Worm (Caenorhabditis elegans) whole organism, early embryonic: ENCODE measurements around the gene byn-1.

Source experiments
- ama-1 ChIP-seq: fragments of 150-350 bp; optimal IDR thresholded peaks from 2 replicates; lab custom pipeline; 2014
- ceh-36 ChIP-seq: sonication (generic microtip); optimal IDR thresholded peaks from 2 replicates; lab custom pipeline; 2016; ENCODE audit warnings: missing genetic modification characterization, inconsistent platforms, missing compliant biosample characterization
- ets-7 ChIP-seq: sonication (generic microtip); optimal IDR thresholded peaks from 2 replicates; lab custom pipeline; 2016; ENCODE audit warnings: missing genotype, missing genetic modification characterization, missing compliant biosample characterization
- sea-1 ChIP-seq: fragments of 200-800 bp; sonication (Bioruptor generic); conservative IDR thresholded peaks from 2 replicates; pipeline ENCODE4 v1.3.6; 2022; ENCODE audit warnings: missing genetic modification characterization, missing compliant biosample characterization
- tbx-11 ChIP-seq: fragments of 200-800 bp; sonication (Bioruptor generic); IDR thresholded peaks from 2 replicates; pipeline ENCODE4 v1.3.6; 2022; ENCODE audit warnings: missing genetic modification characterization, missing compliant biosample characterization
- tbx-37 ChIP-seq: fragments of 200-800 bp; sonication (Bioruptor generic); conservative IDR thresholded peaks from 2 replicates; pipeline ENCODE4 v1.3.6; 2022; ENCODE audit warnings: missing genetic modification reagents, missing genetic modification characterization, missing compliant biosample characterization

DNA sequence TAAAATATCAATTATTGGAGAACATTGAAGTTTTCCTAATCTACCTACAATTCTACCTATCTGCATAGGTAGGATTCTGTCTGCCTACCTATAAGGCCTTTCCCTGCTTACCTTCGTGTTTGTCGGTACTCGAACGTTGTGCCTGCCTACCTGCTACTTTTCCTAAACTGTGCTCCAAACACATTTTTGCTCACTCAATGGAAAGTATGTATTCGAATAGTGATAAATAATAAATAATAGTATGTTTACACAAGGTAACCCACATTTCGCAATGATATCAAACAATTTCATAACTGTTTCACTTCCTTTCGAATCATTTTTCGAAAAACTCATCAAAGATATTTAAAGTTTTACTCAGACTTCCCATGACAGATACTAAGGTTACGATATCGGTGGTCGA is 7.7 kb downstream of the byn-1 start, which contains the start of gene F57B9.3:
- TF ChIP-seq tbx-37 (GFP tag; lab: Robert Waterston, UW) (no peak), ceh-36 (tag; lab: Kevin White, UChicago) (no peak), ama-1 (lab: Kevin White, UChicago) (no peak), ets-7 (tag; lab: Kevin White, UChicago) (no peak), tbx-11 (no peak), sea-1 (GFP tag; lab: Robert Waterston, UW) (no peak)
